Worm (Caenorhabditis elegans): Measurements from ENCODE around the gene frpr-15.

The frpr-15 gene

ce11 chrV:12728062-12728665, 48.3 kb downstream of the frpr-15 start, which contains the start of the genes rpl-28 and mrpl-49 (continued):
- TF ChIP-seq duxl-1 (tag; optimal IDR thresholded peaks at IDR 0.05; ENCODE audit: poor library complexity) (no peak), F49E8.2 (tag; optimal IDR thresholded peaks at IDR 0.05; ENCODE audit: borderline replicate concordance) (no peak), dpl-1 (GFP tag; optimal IDR thresholded peaks at IDR 0.05) (peak; percentile 85), zfp-3 (GFP tag; conservative IDR thresholded peaks at IDR 0.05) (no peak), ama-1 (optimal IDR thresholded peaks at IDR 0.05) (peak; percentile 17), tag-97 (GFP tag; IDR thresholded peaks at IDR 0.05) (no peak), Y48G9A.11 (GFP tag; IDR thresholded peaks at IDR 0.05) (peak; percentile 99), Y5F2A.4 (GFP tag; optimal IDR thresholded peaks at IDR 0.05) (no peak), nhr-77 (tag; optimal IDR thresholded peaks at IDR 0.05) (peak; percentile 96), ztf-11 (tag; optimal IDR thresholded peaks at IDR 0.05) (no peak), mxl-3 (GFP tag; optimal IDR thresholded peaks at IDR 0.05) (no peak), lir-3 (tag; optimal IDR thresholded peaks at IDR 0.05) (no peak), lin-38 (GFP tag; IDR thresholded peaks at IDR 0.05) (peak; percentile 97), mdt-29 (GFP tag; IDR thresholded peaks at IDR 0.05) (no peak), vab-7 (GFP tag; IDR thresholded peaks at IDR 0.05) (0 out of 2 replicates have a peak, but pooled peaks have one; percentile 6), ZK337.2 (GFP tag; IDR thresholded peaks at IDR 0.05) (0 out of 2 replicates have a peak, but pooled peaks have one; percentile 6), nhr-111 (GFP tag; optimal IDR thresholded peaks at IDR 0.05) (no peak), cey-2 (tag; optimal IDR thresholded peaks at IDR 0.05; ENCODE audit: borderline replicate concordance, insufficient read depth) (no peak), ceh-44 (GFP tag; IDR thresholded peaks at IDR 0.05) (no peak), unc-62 (GFP tag; optimal IDR thresholded peaks at IDR 0.05 in 1 of 2) (peak in 1 of 2 experiments; percentile 71), unc-62 (tag; optimal IDR thresholded peaks at IDR 0.05) (no peak), nhr-6 (tag; optimal IDR thresholded peaks at IDR 0.05) (peak; percentile 98), F26F4.8 (GFP tag; conservative IDR thresholded peaks at IDR 0.05) (no peak), hif-1 (tag; optimal IDR thresholded peaks at IDR 0.05) (no peak), mep-1 (tag; optimal IDR thresholded peaks at IDR 0.05) (peak; percentile 86), egl-43 (GFP tag; IDR thresholded peaks at IDR 0.05) (no peak), arid-1 (GFP tag; conservative IDR thresholded peaks at IDR 0.05) (no peak), skn-1 (tag; optimal IDR thresholded peaks at IDR 0.05) (no peak), lin-13 (GFP tag; optimal IDR thresholded peaks at IDR 0.05) (peak; percentile 29), ceh-28 (tag; optimal IDR thresholded peaks at IDR 0.05) (no peak), daf-12 (tag; optimal IDR thresholded peaks at IDR 0.05) (no peak), fos-1 (tag; optimal IDR thresholded peaks at IDR 0.05) (no peak), dve-1 (tag; optimal IDR thresholded peaks at IDR 0.05; ENCODE audit: insufficient read depth) (peak; percentile 90), T20F7.1 (GFP tag; optimal IDR thresholded peaks at IDR 0.05) (peak; percentile 99), spr-1 (tag; optimal IDR thresholded peaks at IDR 0.05) (no peak), ZK546.5 (tag; optimal IDR thresholded peaks at IDR 0.05) (no peak), madf-9 (GFP tag; conservative IDR thresholded peaks at IDR 0.05) (0 out of 2 replicates have a peak, but pooled peaks have one; percentile 26), Y105C5A.15 (GFP tag; IDR thresholded peaks at IDR 0.05) (no peak), spr-3 (GFP tag; optimal IDR thresholded peaks at IDR 0.05) (no peak), daf-16 (GFP tag; optimal IDR thresholded peaks at IDR 0.05) (no peak), daf-16 (tag; optimal IDR thresholded peaks at IDR 0.05) (peak; percentile 57), T26A8.4 (GFP tag; IDR thresholded peaks at IDR 0.05) (0 out of 2 replicates have a peak, but pooled peaks have one; percentile 43), fkh-10 (GFP tag; optimal IDR thresholded peaks at IDR 0.05) (peak; percentile 57), nhr-28 (tag; optimal IDR thresholded peaks at IDR 0.05) (peak; percentile 80), nhr-11 (tag; optimal IDR thresholded peaks at IDR 0.05) (peak; percentile 88), dmd-8 (GFP tag; IDR thresholded peaks at IDR 0.05) (no peak), R02D3.7 (tag; optimal IDR thresholded peaks at IDR 0.05) (peak; percentile 79), nhr-76 (tag; optimal IDR thresholded peaks at IDR 0.05) (no peak), saeg-2 (GFP tag; IDR thresholded peaks at IDR 0.05) (no peak), aly-2 (tag; optimal IDR thresholded peaks at IDR 0.05) (no peak), snpc-1.2 (GFP tag; IDR thresholded peaks at IDR 0.05) (no peak)
